In genomic region chrX:342422-343169, dm6 we compare ENCODE assay signal across 1 fruit fly cellular context.
TF ChIP-seq lines count a peak whose summit lies in the region.

No protein-coding gene starts in this region.

TF ChIP-seq in whole organism, embryonic, 481 proteins besides CTCF, POLR2A, EP300 and RAD21 (continued from another document):
- TF ChIP-seq az2 (GFP tag; optimal IDR thresholded peaks at IDR 0.05; lab: Kevin White, UChicago) (no peak), ttk (GFP tag; IDR thresholded peaks at IDR 0.05; lab: Robert Waterston, UW) (no peak), Vsx1 (GFP tag; optimal IDR thresholded peaks at IDR 0.05; lab: Kevin White, UChicago) (no peak), CG7556 (GFP tag; optimal IDR thresholded peaks at IDR 0.05; lab: Kevin White, UChicago) (peak; percentile 9), MESR4 (GFP tag; optimal IDR thresholded peaks at IDR 0.05; lab: Kevin White, UChicago) (no peak), GATAe (GFP tag; conservative IDR thresholded peaks at IDR 0.05; lab: Robert Waterston, UW) (no peak), CG11456 (GFP tag; IDR thresholded peaks at IDR 0.05; lab: Robert Waterston, UW) (no peak), zfh1 (GFP tag; IDR thresholded peaks at IDR 0.05; lab: Robert Waterston, UW) (no peak), run (tag; optimal IDR thresholded peaks at IDR 0.05; lab: Kevin White, UChicago) (no peak), CG7963 (GFP tag; IDR thresholded peaks at IDR 0.05; lab: Robert Waterston, UW; ENCODE audit: partially characterized antibody) (no peak), NFAT (GFP tag; IDR thresholded peaks at IDR 0.05; lab: Robert Waterston, UW) (no peak), CG8765 (GFP tag; IDR thresholded peaks at IDR 0.05; lab: Robert Waterston, UW) (no peak), CG4424 (GFP tag; optimal IDR thresholded peaks at IDR 0.05; lab: Kevin White, UChicago) (no peak), Abd-B (GFP tag; optimal IDR thresholded peaks at IDR 0.05; lab: Kevin White, UChicago) (no peak), Ravus (GFP tag; IDR thresholded peaks at IDR 0.05; lab: Robert Waterston, UW) (no peak), Lhr (GFP tag; optimal IDR thresholded peaks at IDR 0.05; lab: Kevin White, UChicago) (no peak), maf-S (GFP tag; optimal IDR thresholded peaks at IDR 0.05; lab: Kevin White, UChicago) (no peak), row (GFP tag; IDR thresholded peaks at IDR 0.05; lab: Robert Waterston, UW) (0 out of 3 replicates have a peak, but pooled peaks have one; percentile 20), CG7839 (tag; optimal IDR thresholded peaks at IDR 0.05; lab: Kevin White, UChicago) (peak; percentile 13), CG43689 (GFP tag; IDR thresholded peaks at IDR 0.05; lab: Robert Waterston, UW) (no peak), al (GFP tag; IDR thresholded peaks at IDR 0.05; lab: Robert Waterston, UW) (no peak), lbe (GFP tag; optimal IDR thresholded peaks at IDR 0.05; lab: Kevin White, UChicago) (no peak), Ptx1 (GFP tag; IDR thresholded peaks at IDR 0.05; lab: Robert Waterston, UW) (peak; percentile 36; the same call in 1 of the 2 replicates), CG1603 (tag; optimal IDR thresholded peaks at IDR 0.05; lab: Kevin White, UChicago) (no peak), Ada2b (GFP tag; IDR thresholded peaks at IDR 0.05; lab: Robert Waterston, UW) (no peak), phol (tag; optimal IDR thresholded peaks at IDR 0.05; lab: Kevin White, UChicago) (peak; percentile 3), CG31365 (tag; optimal IDR thresholded peaks at IDR 0.05; lab: Kevin White, UChicago) (no peak), CG4360 (GFP tag; IDR thresholded peaks at IDR 0.05; lab: Robert Waterston, UW) (no peak), CG8924 (tag; optimal IDR thresholded peaks at IDR 0.05; lab: Kevin White, UChicago) (peak; percentile 12), slbo (GFP tag; IDR thresholded peaks at IDR 0.05; lab: Robert Waterston, UW) (no peak), Camta (GFP tag; optimal IDR thresholded peaks at IDR 0.05; lab: Kevin White, UChicago) (no peak), CG15073 (GFP tag; optimal IDR thresholded peaks at IDR 0.05; lab: Kevin White, UChicago) (no peak), ftz-f1 (GFP tag; optimal IDR thresholded peaks at IDR 0.05; lab: Kevin White, UChicago) (no peak), CG4617 (GFP tag; optimal IDR thresholded peaks at IDR 0.05; lab: Kevin White, UChicago; ENCODE audit: borderline replicate concordance) (no peak), zen2 (GFP tag; IDR thresholded peaks at IDR 0.05; lab: Robert Waterston, UW; ENCODE audit: partially characterized antibody) (no peak), CG5180 (GFP tag; optimal IDR thresholded peaks at IDR 0.05; lab: Kevin White, UChicago) (no peak), CG6175 (GFP tag; IDR thresholded peaks at IDR 0.05; lab: Robert Waterston, UW) (no peak), nmo (GFP tag; optimal IDR thresholded peaks at IDR 0.05; lab: Kevin White, UChicago) (no peak), Blimp-1 (GFP tag; optimal IDR thresholded peaks at IDR 0.05; lab: Kevin White, UChicago) (peak; percentile 75), CG13123 (GFP tag; optimal IDR thresholded peaks at IDR 0.05; lab: Kevin White, UChicago) (no peak), sob (GFP tag; IDR thresholded peaks at IDR 0.05; lab: Robert Waterston, UW) (peak; percentile 26; the same call in 1 of the 2 replicates), CG13424 (tag; optimal IDR thresholded peaks at IDR 0.05; lab: Kevin White, UChicago) (peak; percentile 6), CG11695 (GFP tag; IDR thresholded peaks at IDR 0.05; lab: Robert Waterston, UW) (no peak), CG2202 (tag; optimal IDR thresholded peaks at IDR 0.05; lab: Kevin White, UChicago) (no peak), Opbp (GFP tag; IDR thresholded peaks at IDR 0.05; lab: Robert Waterston, UW; ENCODE audit: partially characterized antibody) (no peak), ab (GFP tag; optimal IDR thresholded peaks at IDR 0.05; lab: Kevin White, UChicago) (no peak), CG2875 (GFP tag; optimal IDR thresholded peaks at IDR 0.05; lab: Kevin White, UChicago) (no peak), org-1 (GFP tag; optimal IDR thresholded peaks at IDR 0.05; lab: Kevin White, UChicago) (no peak), mam (GFP tag; optimal IDR thresholded peaks at IDR 0.05; lab: Kevin White, UChicago) (no peak), Dll (GFP tag; IDR thresholded peaks at IDR 0.05; lab: Robert Waterston, UW; ENCODE audit: partially characterized antibody) (no peak), CG12219 (GFP tag; optimal IDR thresholded peaks at IDR 0.05; lab: Kevin White, UChicago) (no peak), Neu2 (GFP tag; optimal IDR thresholded peaks at IDR 0.05; lab: Kevin White, UChicago; ENCODE audit: borderline replicate concordance) (no peak), bbx (GFP tag; IDR thresholded peaks at IDR 0.05; lab: Robert Waterston, UW; ENCODE audit: partially characterized antibody) (peak; percentile 35; the same call in 1 of the 2 replicates), CG17361 (GFP tag; IDR thresholded peaks at IDR 0.05; lab: Robert Waterston, UW) (0 out of 3 replicates have a peak, but pooled peaks have one; percentile 17), Gug (GFP tag; IDR thresholded peaks at IDR 0.05; lab: Robert Waterston, UW) (no peak), jigr1 (GFP tag; IDR thresholded peaks at IDR 0.05; lab: Robert Waterston, UW) (no peak), ash1 (GFP tag; optimal IDR thresholded peaks at IDR 0.05; lab: Kevin White, UChicago) (no peak), tgo (GFP tag; IDR thresholded peaks at IDR 0.05; lab: Robert Waterston, UW) (no peak), Dip3 (GFP tag; optimal IDR thresholded peaks at IDR 0.05; lab: Kevin White, UChicago) (no peak), CG18011 (GFP tag; optimal IDR thresholded peaks at IDR 0.05; lab: Kevin White, UChicago) (no peak), CG4730 (GFP tag; IDR thresholded peaks at IDR 0.05; lab: Robert Waterston, UW) (no peak), Atf-2 (GFP tag; optimal IDR thresholded peaks at IDR 0.05; lab: Kevin White, UChicago) (no peak)
TF ChIP-seq in whole organism, embryonic: peak in this region for 28.
